Worm (Caenorhabditis elegans) whole organism, L2 larva: ENCODE data around the gene F59A7.11.
A peak's percentile ranks its signal among the peaks of the same experiment; 100 is the strongest.

Experiments used
- C34F6.9 ChIP-seq: fragments of 150-350 bp; optimal IDR thresholded peaks from 2 replicates; lab custom pipeline; 2014; ENCODE audit warnings: missing biosample characterization, missing genetic modification characterization
- F13H6.1 ChIP-seq: sonication (generic microtip); optimal IDR thresholded peaks from 2 replicates; lab custom pipeline; 2016; ENCODE audit warnings: missing genetic modification characterization, missing compliant biosample characterization
- Y55F3AM.14 ChIP-seq: fragments of 200-800 bp; sonication (Bioruptor generic); optimal IDR thresholded peaks from 2 replicates; lab custom pipeline; 2018; ENCODE audit warnings: mild to moderate bottlenecking, missing genetic modification characterization, missing compliant biosample characterization
- ZK546.5 ChIP-seq: sonication (generic microtip); optimal IDR thresholded peaks from 2 replicates; lab custom pipeline; 2017; ENCODE audit warnings: missing biosample characterization, missing genetic modification characterization
- alr-1 ChIP-seq: fragments of 150-350 bp; optimal IDR thresholded peaks from 2 replicates; lab custom pipeline; 2014; ENCODE audit warnings: missing biosample characterization, missing genetic modification characterization
- aly-2 ChIP-seq: fragments of 150-350 bp; optimal IDR thresholded peaks from 2 replicates; lab custom pipeline; 2014; ENCODE audit warnings: missing biosample characterization, missing genetic modification characterization
- ama-1 ChIP-seq: fragments of 150-350 bp; optimal IDR thresholded peaks from 2 replicates; lab custom pipeline; 2018; ENCODE audit warnings: inconsistent platforms
- ceh-16 ChIP-seq: fragments of 150-350 bp; optimal IDR thresholded peaks from 2 replicates; lab custom pipeline; 2014; ENCODE audit warnings: missing biosample characterization, missing genetic modification characterization
- ceh-82 ChIP-seq: fragments of 150-350 bp; optimal IDR thresholded peaks from 2 replicates; lab custom pipeline; 2014; ENCODE audit warnings: missing biosample characterization, missing genetic modification characterization
- crh-2 ChIP-seq: sonication (generic microtip); optimal IDR thresholded peaks from 2 replicates; lab custom pipeline; 2017; ENCODE audit warnings: missing biosample characterization, missing genetic modification characterization
- egl-27 ChIP-seq: sonication (generic microtip); optimal IDR thresholded peaks from 3 replicates; lab custom pipeline; 2017; ENCODE audit warnings: missing biosample characterization, missing genetic modification reagents, missing genetic modification characterization
- elt-1 ChIP-seq: fragments of 150-350 bp; optimal IDR thresholded peaks from 2 replicates; lab custom pipeline; 2014; ENCODE audit warnings: missing biosample characterization, missing genetic modification characterization
- elt-3 ChIP-seq: sonication (generic microtip); optimal IDR thresholded peaks from 2 replicates; lab custom pipeline; 2017; ENCODE audit warnings: missing biosample characterization, missing genetic modification characterization
- fos-1 ChIP-seq: fragments of 150-350 bp; optimal IDR thresholded peaks from 2 replicates; lab custom pipeline; 2014; ENCODE audit warnings: missing biosample characterization, missing genetic modification characterization
- gmeb-1 ChIP-seq: fragments of 150-350 bp; optimal IDR thresholded peaks from 2 replicates; lab custom pipeline; 2014; ENCODE audit warnings: missing biosample characterization, missing genetic modification characterization
- lin-11 ChIP-seq: fragments of 150-350 bp; sonication (generic microtip); optimal IDR thresholded peaks from 2 replicates; lab custom pipeline; 2014; ENCODE audit warnings: missing biosample characterization, missing genetic modification characterization, inconsistent platforms, mixed read lengths
- lin-39 ChIP-seq: fragments of 150-350 bp; optimal IDR thresholded peaks from 2 replicates; lab custom pipeline; 2014; ENCODE audit warnings: missing biosample characterization, missing genetic modification reagents, missing genetic modification characterization
- mdl-1 ChIP-seq, 2 experiments: fragments of 150-350 bp in 1 of 2; sonication (generic microtip) in 1 of 2; optimal IDR thresholded peaks; 2 replicates each; lab custom pipeline; 2017; ENCODE audit warnings: missing biosample characterization in 2 of 2, missing genetic modification characterization in 2 of 2
- nhr-11 ChIP-seq: fragments of 150-350 bp; optimal IDR thresholded peaks from 2 replicates; lab custom pipeline; 2014; ENCODE audit warnings: missing biosample characterization, missing genetic modification characterization
- nhr-12 ChIP-seq: fragments of 150-350 bp; optimal IDR thresholded peaks from 2 replicates; lab custom pipeline; 2014; ENCODE audit warnings: missing biosample characterization, missing genetic modification characterization
- nhr-21 ChIP-seq: fragments of 150-350 bp; optimal IDR thresholded peaks from 2 replicates; lab custom pipeline; 2014; ENCODE audit warnings: missing biosample characterization, missing genetic modification characterization
- nhr-23 ChIP-seq: fragments of 150-350 bp; optimal IDR thresholded peaks from 2 replicates; lab custom pipeline; 2014; ENCODE audit warnings: missing biosample characterization, missing genetic modification reagents, missing genetic modification characterization
- nhr-237 ChIP-seq: fragments of 150-350 bp; optimal IDR thresholded peaks from 2 replicates; lab custom pipeline; 2014; ENCODE audit warnings: missing biosample characterization, missing genetic modification characterization
- nhr-25 ChIP-seq: fragments of 150-350 bp; sonication (generic microtip); optimal IDR thresholded peaks from 3 replicates; lab custom pipeline; 2014; ENCODE audit warnings: missing biosample characterization, missing genetic modification characterization
- nhr-6 ChIP-seq: fragments of 150-350 bp; optimal IDR thresholded peaks from 2 replicates; lab custom pipeline; 2014; ENCODE audit warnings: missing biosample characterization, missing genetic modification characterization
- nhr-77 ChIP-seq: fragments of 150-350 bp; optimal IDR thresholded peaks from 2 replicates; lab custom pipeline; 2014; ENCODE audit warnings: missing biosample characterization, missing genetic modification characterization
- peb-1 ChIP-seq: fragments of 150-350 bp; optimal IDR thresholded peaks from 2 replicates; lab custom pipeline; 2014; ENCODE audit warnings: missing biosample characterization, missing genetic modification characterization
- sem-4 ChIP-seq: fragments of 150-350 bp; optimal IDR thresholded peaks from 2 replicates; lab custom pipeline; 2014; ENCODE audit warnings: missing biosample characterization, missing genetic modification reagents, missing genetic modification characterization
- skn-1 ChIP-seq: sonication (generic microtip); optimal IDR thresholded peaks from 2 replicates; lab custom pipeline; 2017; ENCODE audit warnings: missing biosample characterization, missing genetic modification characterization
- sma-3 ChIP-seq: sonication (generic microtip); optimal IDR thresholded peaks from 2 replicates; lab custom pipeline; 2016; ENCODE audit warnings: missing genetic modification reagents, missing genetic modification characterization, missing compliant biosample characterization
- sma-9 ChIP-seq, 2 experiments: fragments of 150-350 bp in 1 of 2; sonication (generic microtip) in 1 of 2; optimal IDR thresholded peaks; 2 replicates each; lab custom pipeline; 2014 to 2016; ENCODE audit warnings: missing genetic modification characterization in 2 of 2, mild to moderate bottlenecking in 1 of 2, missing biosample characterization in 1 of 2, missing compliant biosample characterization in 1 of 2, missing genetic modification reagents in 1 of 2, moderate library complexity in 1 of 2
- snpc-4 ChIP-seq: fragments of 150-350 bp; optimal IDR thresholded peaks from 2 replicates; lab custom pipeline; 2014; ENCODE audit warnings: missing biosample characterization, missing genetic modification characterization
- unc-55 ChIP-seq: fragments of 150-350 bp; sonication (generic microtip); optimal IDR thresholded peaks from 3 replicates; lab custom pipeline; 2014; ENCODE audit warnings: missing biosample characterization, missing genetic modification reagents, missing genetic modification characterization
- unc-62 ChIP-seq: fragments of 150-350 bp; optimal IDR thresholded peaks from 2 replicates; lab custom pipeline; 2014; ENCODE audit warnings: missing biosample characterization, missing genetic modification reagents, missing genetic modification characterization
- zag-1 ChIP-seq: fragments of 150-350 bp; optimal IDR thresholded peaks from 2 replicates; lab custom pipeline; 2014; ENCODE audit warnings: missing biosample characterization, missing genetic modification characterization

Gene F59A7.11

ce11 chrV:2013824-2014223 is at the start of gene F59A7.11:
Gene F59A7.11, minus strand, starts transcription at chrV:2013924.
- TF ChIP-seq nhr-25, result no peak
- TF ChIP-seq nhr-77 (tag; lab: Kevin White, UChicago), result no peak
- TF ChIP-seq fos-1 (tag; lab: Kevin White, UChicago), result no peak
- no peak for TF ChIP-seq nhr-237
- TF ChIP-seq F13H6.1 (tag; lab: Kevin White, UChicago), result no peak
- TF ChIP-seq lin-11 (tag; lab: Kevin White, UChicago), result no peak
- TF ChIP-seq ZK546.5 (tag; lab: Kevin White, UChicago), result no peak
- no peak for TF ChIP-seq egl-27
- TF ChIP-seq elt-1 (tag; lab: Kevin White, UChicago), result no peak
- no peak for TF ChIP-seq peb-1 (tag; lab: Kevin White, UChicago)

- TF ChIP-seq F13H6.1 (tag; lab: Kevin White, UChicago), result no peak
- TF ChIP-seq skn-1, result peak; percentile 58
- peak; percentile 41 for TF ChIP-seq unc-55
- no peak for TF ChIP-seq ceh-82 (tag; lab: Kevin White, UChicago)
These were observed 43.6 kb upstream of the F59A7.11 start, which contains the start of gene comt-3 for ce11 chrV:2057324-2057723. Gene comt-3, plus strand, starts transcription at chrV:2057537.

ce11 chrV:2055765-2056504 is 42.2 kb upstream of the F59A7.11 start:
- TF ChIP-seq Y55F3AM.14 (GFP tag; lab: Kevin White, UChicago) (no peak), ceh-16 (tag; lab: Kevin White, UChicago) (no peak), unc-62 (no peak), ZK546.5 (tag; lab: Kevin White, UChicago) (no peak), nhr-12 (tag; lab: Kevin White, UChicago) (no peak), sem-4 (tag; lab: Kevin White, UChicago) (no peak), sma-3 (GFP tag; lab: Kevin White, UChicago) (no peak), gmeb-1 (tag; lab: Kevin White, UChicago) (no peak), ama-1 (no peak), nhr-6 (no peak), mdl-1 (tag; optimal IDR thresholded peaks at IDR 0.05; lab: Kevin White, UChicago) (no peak), elt-3 (tag; lab: Kevin White, UChicago) (no peak), sma-9 (GFP tag; optimal IDR thresholded peaks at IDR 0.05; lab: Kevin White, UChicago) (peak; percentile 23), sma-9 (tag; optimal IDR thresholded peaks at IDR 0.05; lab: Kevin White, UChicago) (no peak), zag-1 (no peak), lin-39 (tag; lab: Kevin White, UChicago) (no peak), C34F6.9 (tag; lab: Kevin White, UChicago) (peak; percentile 5), F13H6.1 (tag; lab: Kevin White, UChicago) (no peak), fos-1 (tag; lab: Kevin White, UChicago) (peak; percentile 53), peb-1 (tag; lab: Kevin White, UChicago) (no peak)

- TF ChIP-seq nhr-11, result no peak
- TF ChIP-seq nhr-21 (tag; lab: Kevin White, UChicago), result no peak
- TF ChIP-seq snpc-4 (tag; lab: Kevin White, UChicago), result no peak
- TF ChIP-seq elt-3 (tag; lab: Kevin White, UChicago), result no peak
- TF ChIP-seq nhr-23 (tag; lab: Kevin White, UChicago), result no peak
- TF ChIP-seq nhr-25, result no peak
- no peak for TF ChIP-seq ama-1
- TF ChIP-seq aly-2, result no peak
- TF ChIP-seq crh-2 (tag; lab: Kevin White, UChicago), result no peak
- TF ChIP-seq alr-1 (tag; lab: Kevin White, UChicago), result no peak
These were observed 40.5 kb upstream of the F59A7.11 start for ce11 chrV:2054254-2054653.

ce11 chrV:2053509-2053908 is 39.8 kb upstream of the F59A7.11 start, which contains the start of gene comt-5:
Gene comt-5, minus strand, starts transcription at chrV:2053609.
- no peak for TF ChIP-seq nhr-77 (tag; lab: Kevin White, UChicago)
